Worm (Caenorhabditis elegans) whole organism, mixed stage, embryonic: ENCODE measurements around the gene C13C4.7.

Experiments used
- blmp-1 ChIP-seq: fragments of 150-350 bp; optimal IDR thresholded peaks from 2 replicates; lab custom pipeline; 2014; ENCODE audit warnings: missing biosample characterization, missing genetic modification characterization
- ces-1 ChIP-seq: fragments of 150-350 bp; optimal IDR thresholded peaks from 2 replicates; lab custom pipeline; 2014; ENCODE audit warnings: missing biosample characterization, missing genetic modification reagents, missing genetic modification characterization
- elt-3 ChIP-seq: fragments of 150-350 bp; optimal IDR thresholded peaks from 2 replicates; lab custom pipeline; 2014; ENCODE audit warnings: missing biosample characterization, missing genetic modification characterization
- lin-13 ChIP-seq: fragments of 150-350 bp; optimal IDR thresholded peaks from 2 replicates; lab custom pipeline; 2014; ENCODE audit warnings: missing biosample characterization, missing genetic modification characterization
- lsy-2 ChIP-seq: fragments of 150-350 bp; optimal IDR thresholded peaks from 2 replicates; lab custom pipeline; 2014; ENCODE audit warnings: missing biosample characterization, missing genetic modification characterization
- mls-2 ChIP-seq: sonication (generic microtip); optimal IDR thresholded peaks from 2 replicates; lab custom pipeline; 2016; ENCODE audit warnings: mild to moderate bottlenecking, missing genetic modification characterization, moderate library complexity, missing compliant biosample characterization
- nhr-12 ChIP-seq: fragments of 150-350 bp; optimal IDR thresholded peaks from 2 replicates; lab custom pipeline; 2014; ENCODE audit warnings: missing biosample characterization, missing genetic modification characterization
- nhr-28 ChIP-seq: fragments of 150-350 bp; optimal IDR thresholded peaks from 2 replicates; lab custom pipeline; 2014; ENCODE audit warnings: missing biosample characterization, missing genetic modification characterization
- nhr-76 ChIP-seq: sonication (generic microtip); optimal IDR thresholded peaks from 2 replicates; lab custom pipeline; 2017; ENCODE audit warnings: missing biosample characterization, missing genetic modification characterization
- unc-39 ChIP-seq: fragments of 150-350 bp; optimal IDR thresholded peaks from 2 replicates; lab custom pipeline; 2014; ENCODE audit warnings: missing biosample characterization, missing genetic modification characterization
- unc-62 ChIP-seq: fragments of 150-350 bp; optimal IDR thresholded peaks from 2 replicates; lab custom pipeline; 2014; ENCODE audit warnings: missing biosample characterization, missing genetic modification reagents, missing genetic modification characterization
- ztf-11 ChIP-seq: fragments of 150-350 bp; optimal IDR thresholded peaks from 2 replicates; lab custom pipeline; 2014; ENCODE audit warnings: missing biosample characterization, missing genetic modification characterization

DNA sequence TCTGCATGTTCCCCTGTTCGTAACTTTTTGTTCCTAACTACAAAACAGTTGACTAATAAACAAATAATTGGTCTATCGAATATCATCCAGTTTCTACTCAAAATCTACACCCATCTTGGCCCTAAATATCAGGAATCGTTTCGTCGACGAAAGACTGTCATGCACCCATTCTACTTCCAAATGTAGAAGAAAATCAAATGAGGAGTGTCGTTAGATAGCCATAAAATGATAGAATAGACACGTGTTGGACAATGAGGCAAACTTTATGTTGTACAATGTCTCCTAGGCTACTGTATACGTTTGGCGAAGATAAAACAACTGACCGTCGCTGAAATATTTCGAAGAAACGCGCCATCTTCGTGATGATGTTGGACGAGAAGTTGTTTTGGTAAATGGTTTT, 39.7 kb upstream of the C13C4.7 start:
- TF ChIP-seq elt-3 (tag; lab: Kevin White, UChicago) (no peak), lin-13 (tag; lab: Kevin White, UChicago) (no peak), nhr-28 (tag; lab: Kevin White, UChicago) (no peak), nhr-76 (no peak), unc-39 (tag; lab: Kevin White, UChicago) (no peak), nhr-12 (tag; lab: Kevin White, UChicago) (no peak), ztf-11 (tag; lab: Kevin White, UChicago) (no peak), lsy-2 (tag; lab: Kevin White, UChicago) (no peak), blmp-1 (tag; lab: Kevin White, UChicago) (no peak), unc-62 (GFP tag; lab: Kevin White, UChicago) (no peak), mls-2 (tag; lab: Kevin White, UChicago) (no peak), ces-1 (GFP tag; lab: Kevin White, UChicago) (no peak)
